Fruit fly (Drosophila melanogaster): ENCODE data around the gene Polr2A.

The Polr2A gene

dm6 chrX:11528026-11528702, 42.0 kb downstream of the Polr2A start (continued):
- TF ChIP-seq tio (GFP tag; optimal IDR thresholded peaks at IDR 0.05): peak; percentile 78
- peak; percentile 19 for TF ChIP-seq CG13296 (GFP tag; optimal IDR thresholded peaks at IDR 0.05)
- peak; percentile 84 for TF ChIP-seq kni (GFP tag; optimal IDR thresholded peaks at IDR 0.05)
- peak; percentile 70 for TF ChIP-seq lmd (GFP tag; IDR thresholded peaks at IDR 0.05)
- peak; percentile 61 for TF ChIP-seq lab (GFP tag; optimal IDR thresholded peaks at IDR 0.05)
- no peak for TF ChIP-seq cas (GFP tag; IDR thresholded peaks at IDR 0.05)
- TF ChIP-seq CG10366 (GFP tag; IDR thresholded peaks at IDR 0.05): peak; percentile 54
- TF ChIP-seq Dll (GFP tag; IDR thresholded peaks at IDR 0.05; ENCODE audit: partially characterized antibody): no peak
- TF ChIP-seq CG17186 (GFP tag; optimal IDR thresholded peaks at IDR 0.05): peak; percentile 35
- TF ChIP-seq sens (GFP tag): peak; percentile 97
- no peak for TF ChIP-seq Lpt (GFP tag; optimal IDR thresholded peaks at IDR 0.05)
- peak; percentile 26; the same call in 1 of the 3 replicates for TF ChIP-seq Aef1 (GFP tag; IDR thresholded peaks at IDR 0.05)
- peak in 1 of 2 experiments; percentile 87 for TF ChIP-seq eve (GFP tag; optimal IDR thresholded peaks at IDR 0.05)
- no peak for TF ChIP-seq CG13624 (GFP tag; optimal IDR thresholded peaks at IDR 0.05)
- peak; percentile 80 for TF ChIP-seq CG6689 (GFP tag; IDR thresholded peaks at IDR 0.05)
- TF ChIP-seq CG10274 (GFP tag; optimal IDR thresholded peaks at IDR 0.05): peak; percentile 19
- TF ChIP-seq gsb-n (tag; optimal IDR thresholded peaks at IDR 0.05): peak; percentile 89
- peak; percentile 82 for TF ChIP-seq oc (tag; optimal IDR thresholded peaks at IDR 0.05)
- peak; percentile 76 for TF ChIP-seq Spps (tag; optimal IDR thresholded peaks at IDR 0.05)
- peak; percentile 53; the same call in 1 of the 3 replicates for TF ChIP-seq CG11560 (tag; IDR thresholded peaks at IDR 0.05)
- peak; percentile 28 for TF ChIP-seq CG8089 (GFP tag; optimal IDR thresholded peaks at IDR 0.05)
- TF ChIP-seq E2f1 (GFP tag; IDR thresholded peaks at IDR 0.05): peak; percentile 58
- no peak for TF ChIP-seq Neu2 (GFP tag; optimal IDR thresholded peaks at IDR 0.05; ENCODE audit: borderline replicate concordance)
- TF ChIP-seq CG10462 (GFP tag; optimal IDR thresholded peaks at IDR 0.05): peak; percentile 58
- TF ChIP-seq CG1529 (GFP tag; optimal IDR thresholded peaks at IDR 0.05): peak; percentile 87
- TF ChIP-seq dmrt99B (tag; optimal IDR thresholded peaks at IDR 0.05): peak; percentile 86
- peak; percentile 1 for TF ChIP-seq mam (GFP tag; optimal IDR thresholded peaks at IDR 0.05)
- peak; percentile 53 for TF ChIP-seq danr (GFP tag; IDR thresholded peaks at IDR 0.05)
- peak; percentile 65 for TF ChIP-seq H2.0 (GFP tag; IDR thresholded peaks at IDR 0.05)
- peak; percentile 79 for TF ChIP-seq Drgx (GFP tag; IDR thresholded peaks at IDR 0.05)
- no peak for TF ChIP-seq Hey (tag; optimal IDR thresholded peaks at IDR 0.05)
- TF ChIP-seq slbo (GFP tag; IDR thresholded peaks at IDR 0.05): peak; percentile 33; the same call in 1 of the 2 replicates
- peak; percentile 47 for TF ChIP-seq NfI (GFP tag; optimal IDR thresholded peaks at IDR 0.05)
- TF ChIP-seq CG7987 (GFP tag; optimal IDR thresholded peaks at IDR 0.05): peak; percentile 22
- peak; percentile 82 for TF ChIP-seq grau (tag; optimal IDR thresholded peaks at IDR 0.05)
- peak; percentile 13 for TF ChIP-seq Atf-2 (GFP tag; optimal IDR thresholded peaks at IDR 0.05)
- TF ChIP-seq crol (GFP tag; IDR thresholded peaks at IDR 0.05): no peak
- TF ChIP-seq Mrtf (GFP tag; IDR thresholded peaks at IDR 0.05): peak; percentile 71
- peak; percentile 25 for TF ChIP-seq CG8944 (GFP tag; optimal IDR thresholded peaks at IDR 0.05)
- TF ChIP-seq pros (GFP tag; optimal IDR thresholded peaks at IDR 0.05): peak; percentile 26
- no peak for TF ChIP-seq HLH54F (GFP tag; optimal IDR thresholded peaks at IDR 0.05)
- peak; percentile 89 for TF ChIP-seq gem (tag; optimal IDR thresholded peaks at IDR 0.05)
- TF ChIP-seq Gug (GFP tag; IDR thresholded peaks at IDR 0.05): peak; percentile 50; the same call in 2 of the 4 replicates
- no peak for TF ChIP-seq Fer2 (tag; optimal IDR thresholded peaks at IDR 0.05)
- TF ChIP-seq CG12104 (GFP tag; optimal IDR thresholded peaks at IDR 0.05): peak; percentile 27
- TF ChIP-seq Eip74EF (GFP tag; optimal IDR thresholded peaks at IDR 0.05): peak in 1 of 2 experiments; percentile 81
- no peak for TF ChIP-seq crc (GFP tag; optimal IDR thresholded peaks at IDR 0.05)
- TF ChIP-seq ken (GFP tag; IDR thresholded peaks at IDR 0.05): peak; percentile 76; the same call in 2 of the 3 replicates
- peak; percentile 69 for TF ChIP-seq bcd (GFP tag; optimal IDR thresholded peaks at IDR 0.05)
- 0 out of 3 replicates have a peak, but pooled peaks have one; percentile 46 for TF ChIP-seq CG11093 (GFP tag; IDR thresholded peaks at IDR 0.05)

All from whole organism, embryonic.